Worm (Caenorhabditis elegans) whole organism, L2 larva: ENCODE results near the gene eri-12.
A peak's percentile ranks its signal among the peaks of the same experiment; 100 is the strongest.

ENCODE experiments used
- C34F6.9 ChIP-seq: fragments of 150-350 bp; optimal IDR thresholded peaks from 2 replicates; lab custom pipeline; 2014; ENCODE audit warnings: missing biosample characterization, missing genetic modification characterization
- ama-1 ChIP-seq: fragments of 150-350 bp; optimal IDR thresholded peaks from 2 replicates; lab custom pipeline; 2018; ENCODE audit warnings: inconsistent platforms
- blmp-1 ChIP-seq: sonication (generic microtip); optimal IDR thresholded peaks from 2 replicates; lab custom pipeline; 2017; ENCODE audit warnings: missing genetic modification characterization, mild to moderate bottlenecking, missing compliant biosample characterization, antibody characterized with exemption, moderate library complexity; ENCODE audit not compliant: insufficient read depth
- ceh-16 ChIP-seq: fragments of 150-350 bp; optimal IDR thresholded peaks from 2 replicates; lab custom pipeline; 2014; ENCODE audit warnings: missing biosample characterization, missing genetic modification characterization
- lsy-2 ChIP-seq, 2 experiments: fragments of 150-350 bp in 1 of 2; sonication (generic microtip) in 1 of 2; optimal IDR thresholded peaks; 2 replicates each; lab custom pipeline; 2014 to 2017; ENCODE audit warnings: missing biosample characterization in 2 of 2, missing genetic modification characterization in 2 of 2
- nhr-12 ChIP-seq: fragments of 150-350 bp; optimal IDR thresholded peaks from 2 replicates; lab custom pipeline; 2014; ENCODE audit warnings: missing biosample characterization, missing genetic modification characterization
- nhr-23 ChIP-seq: fragments of 150-350 bp; optimal IDR thresholded peaks from 2 replicates; lab custom pipeline; 2014; ENCODE audit warnings: missing biosample characterization, missing genetic modification reagents, missing genetic modification characterization
- snpc-4 ChIP-seq: fragments of 150-350 bp; optimal IDR thresholded peaks from 2 replicates; lab custom pipeline; 2014; ENCODE audit warnings: missing biosample characterization, missing genetic modification characterization
- zag-1 ChIP-seq: fragments of 150-350 bp; optimal IDR thresholded peaks from 2 replicates; lab custom pipeline; 2014; ENCODE audit warnings: missing biosample characterization, missing genetic modification characterization
- ztf-11 ChIP-seq: sonication (generic microtip); optimal IDR thresholded peaks from 2 replicates; lab custom pipeline; 2017; ENCODE audit warnings: missing biosample characterization, missing genetic modification characterization

- TF ChIP-seq nhr-23 (tag; lab: Kevin White, UChicago) = no peak
- TF ChIP-seq ceh-16 (tag; lab: Kevin White, UChicago) = no peak
- TF ChIP-seq zag-1 (tag; lab: Kevin White, UChicago) = no peak
- TF ChIP-seq ztf-11 = no peak
- TF ChIP-seq C34F6.9 (tag; lab: Kevin White, UChicago) = peak; percentile 35
- peak in 1 of 2 experiments; percentile 23 for TF ChIP-seq lsy-2 (tag; optimal IDR thresholded peaks at IDR 0.05; lab: Kevin White, UChicago)
- TF ChIP-seq nhr-12 (tag; lab: Kevin White, UChicago) = no peak
- no peak for TF ChIP-seq blmp-1 (tag; lab: Kevin White, UChicago)
- no peak for TF ChIP-seq snpc-4 (tag; lab: Kevin White, UChicago)
- TF ChIP-seq ama-1 (lab: Kevin White, UChicago) = no peak
These were observed 43.6 kb upstream of the eri-12 start for ce11 chrIV:12113056-12113455.
